Worm (Caenorhabditis elegans) whole organism, late embryonic: ENCODE data around the gene ZK856.18.
A peak's percentile ranks its signal among the peaks of the same experiment; 100 is the strongest.

Experiments used
- C08G9.2 ChIP-seq: sonication (generic microtip); optimal IDR thresholded peaks from 2 replicates; lab custom pipeline; 2016; ENCODE audit warnings: mild to moderate bottlenecking, missing genetic modification characterization, moderate library complexity, missing compliant biosample characterization
- F13H6.1 ChIP-seq: sonication (generic microtip); optimal IDR thresholded peaks from 2 replicates; lab custom pipeline; 2016; ENCODE audit warnings: missing genetic modification characterization, missing compliant biosample characterization
- Y22D7AL.16 ChIP-seq: sonication (generic microtip); optimal IDR thresholded peaks from 2 replicates; lab custom pipeline; 2016; ENCODE audit warnings: missing genetic modification characterization, missing compliant biosample characterization
- ahr-1 ChIP-seq: sonication (generic microtip); optimal IDR thresholded peaks from 2 replicates; lab custom pipeline; 2016; ENCODE audit warnings: missing genetic modification characterization, missing compliant biosample characterization
- ceh-14 ChIP-seq: sonication (generic microtip); optimal IDR thresholded peaks from 2 replicates; lab custom pipeline; 2016; ENCODE audit warnings: missing genotype, missing genetic modification characterization, missing compliant biosample characterization
- ceh-18 ChIP-seq: sonication (generic microtip); optimal IDR thresholded peaks from 2 replicates; lab custom pipeline; 2016; ENCODE audit warnings: missing genetic modification characterization, missing compliant biosample characterization
- ceh-19 ChIP-seq: fragments of 200-800 bp; sonication (Bioruptor generic); optimal IDR thresholded peaks from 2 replicates; lab custom pipeline; 2018; ENCODE audit warnings: mild to moderate bottlenecking, missing genetic modification characterization, missing compliant biosample characterization
- ceh-2 ChIP-seq: sonication (generic microtip); optimal IDR thresholded peaks from 2 replicates; lab custom pipeline; 2016; ENCODE audit warnings: missing genotype, missing genetic modification characterization, missing compliant biosample characterization
- ceh-22 ChIP-seq: sonication (generic microtip); optimal IDR thresholded peaks from 2 replicates; lab custom pipeline; 2017; ENCODE audit warnings: missing biosample characterization, missing genetic modification characterization
- ceh-24 ChIP-seq: sonication (generic microtip); optimal IDR thresholded peaks from 2 replicates; lab custom pipeline; 2016; ENCODE audit warnings: mild to moderate bottlenecking, missing genetic modification characterization, missing compliant biosample characterization
- ceh-31 ChIP-seq: sonication (generic microtip); optimal IDR thresholded peaks from 2 replicates; lab custom pipeline; 2016; ENCODE audit warnings: missing genetic modification characterization, missing compliant biosample characterization
- ceh-34 ChIP-seq: sonication (generic microtip); optimal IDR thresholded peaks from 2 replicates; lab custom pipeline; 2016; ENCODE audit warnings: mild to moderate bottlenecking, missing genetic modification characterization, missing compliant biosample characterization
- ceh-48 ChIP-seq: sonication (generic microtip); optimal IDR thresholded peaks from 2 replicates; lab custom pipeline; 2016; ENCODE audit warnings: missing genetic modification characterization, inconsistent platforms, missing compliant biosample characterization
- ceh-6 ChIP-seq: fragments of 200-800 bp; sonication (Bioruptor generic); optimal IDR thresholded peaks from 2 replicates; lab custom pipeline; 2018; ENCODE audit warnings: mild to moderate bottlenecking, missing genetic modification characterization, missing compliant biosample characterization
- elt-2 ChIP-seq: sonication (generic microtip); optimal IDR thresholded peaks from 2 replicates; lab custom pipeline; 2016; ENCODE audit warnings: missing genetic modification reagents, missing genetic modification characterization, missing compliant biosample characterization
- ets-4 ChIP-seq: sonication (generic microtip); optimal IDR thresholded peaks from 2 replicates; lab custom pipeline; 2016; ENCODE audit warnings: missing genetic modification characterization, missing compliant biosample characterization
- fax-1 ChIP-seq: sonication (generic microtip); optimal IDR thresholded peaks from 2 replicates; lab custom pipeline; 2016; ENCODE audit warnings: missing genotype, missing genetic modification characterization, missing compliant biosample characterization
- fkh-10 ChIP-seq: fragments of 150-350 bp; optimal IDR thresholded peaks from 2 replicates; lab custom pipeline; 2014; ENCODE audit warnings: missing biosample characterization, missing genetic modification reagents, missing genetic modification characterization
- hlh-30 ChIP-seq: sonication (generic microtip); optimal IDR thresholded peaks from 2 replicates; lab custom pipeline; 2017; ENCODE audit warnings: antibody characterized with exemption, missing genetic modification characterization, missing compliant biosample characterization; ENCODE audit not compliant: insufficient read depth
- hlh-6 ChIP-seq: sonication (generic microtip); optimal IDR thresholded peaks from 2 replicates; lab custom pipeline; 2016; ENCODE audit warnings: missing genotype, missing genetic modification characterization, missing compliant biosample characterization
- hlh-8 ChIP-seq: sonication (generic microtip); optimal IDR thresholded peaks from 2 replicates; lab custom pipeline; 2016; ENCODE audit warnings: missing genotype, missing genetic modification characterization, missing compliant biosample characterization
- lim-6 ChIP-seq: sonication (generic microtip); optimal IDR thresholded peaks from 2 replicates; lab custom pipeline; 2016; ENCODE audit warnings: missing genetic modification characterization, missing compliant biosample characterization
- lin-11 ChIP-seq: fragments of 200-800 bp; sonication (Bioruptor generic); optimal IDR thresholded peaks from 2 replicates; lab custom pipeline; 2018; ENCODE audit warnings: mild to moderate bottlenecking, missing genetic modification characterization, missing compliant biosample characterization
- nfya-1 ChIP-seq: sonication (generic microtip); optimal IDR thresholded peaks from 2 replicates; lab custom pipeline; 2017; ENCODE audit warnings: missing genetic modification characterization, mild to moderate bottlenecking, missing compliant biosample characterization, antibody characterized with exemption, moderate library complexity
- nhr-11 ChIP-seq: fragments of 150-350 bp; optimal IDR thresholded peaks from 2 replicates; lab custom pipeline; 2014; ENCODE audit warnings: missing biosample characterization, missing genetic modification characterization
- nhr-232 ChIP-seq: sonication (generic microtip); optimal IDR thresholded peaks from 2 replicates; lab custom pipeline; 2016; ENCODE audit warnings: missing genetic modification characterization, missing compliant biosample characterization
- pag-3 ChIP-seq: sonication (generic microtip); optimal IDR thresholded peaks from 2 replicates; lab custom pipeline; 2016; ENCODE audit warnings: missing compliant biosample characterization, missing genetic modification characterization, borderline replicate concordance
- pax-1 ChIP-seq: fragments of 150-350 bp; optimal IDR thresholded peaks from 2 replicates; lab custom pipeline; 2014; ENCODE audit warnings: missing biosample characterization, missing genetic modification characterization
- ref-2 ChIP-seq: sonication (generic microtip); optimal IDR thresholded peaks from 2 replicates; lab custom pipeline; 2016; ENCODE audit warnings: missing genetic modification characterization, missing compliant biosample characterization
- rnt-1 ChIP-seq: sonication (generic microtip); optimal IDR thresholded peaks from 2 replicates; lab custom pipeline; 2016; ENCODE audit warnings: missing genetic modification characterization, missing compliant biosample characterization
- sdc-2 ChIP-seq: sonication (generic microtip); optimal IDR thresholded peaks from 2 replicates; lab custom pipeline; 2016; ENCODE audit warnings: missing genotype, missing genetic modification characterization, missing compliant biosample characterization
- syd-9 ChIP-seq: sonication (generic microtip); optimal IDR thresholded peaks from 2 replicates; lab custom pipeline; 2016; ENCODE audit warnings: mild to moderate bottlenecking, missing genetic modification characterization, moderate library complexity, missing compliant biosample characterization
- tbx-2 ChIP-seq: sonication (generic microtip); optimal IDR thresholded peaks from 2 replicates; lab custom pipeline; 2016; ENCODE audit warnings: missing genetic modification characterization, missing compliant biosample characterization
- tbx-7 ChIP-seq: sonication (generic microtip); optimal IDR thresholded peaks from 2 replicates; lab custom pipeline; 2016; ENCODE audit warnings: missing genotype, missing genetic modification characterization, missing compliant biosample characterization
- unc-3 ChIP-seq, 2 experiments: fragments of 200-800 bp in 1 of 2; sonication (Bioruptor generic) in 1 of 2; sonication (generic microtip) in 1 of 2; conservative IDR thresholded peaks in 1 of 2; optimal IDR thresholded peaks in 1 of 2; 2 replicates each; pipeline versions ENCODE4 v1.3.6 to Lab custom; 2016 to 2022; ENCODE audit warnings: missing compliant biosample characterization in 2 of 2, missing genetic modification characterization in 2 of 2, missing genetic modification reagents in 1 of 2
- unc-42 ChIP-seq: sonication (generic microtip); optimal IDR thresholded peaks from 2 replicates; lab custom pipeline; 2016; ENCODE audit warnings: missing genotype, missing genetic modification characterization, missing compliant biosample characterization
- unc-55 ChIP-seq: sonication (generic microtip); optimal IDR thresholded peaks from 2 replicates; lab custom pipeline; 2017; ENCODE audit warnings: missing biosample characterization, missing genetic modification reagents, missing genetic modification characterization
- unc-86 ChIP-seq: sonication (generic microtip); optimal IDR thresholded peaks from 2 replicates; lab custom pipeline; 2016; ENCODE audit warnings: missing genetic modification characterization, missing compliant biosample characterization
- zip-5 ChIP-seq: sonication (generic microtip); optimal IDR thresholded peaks from 2 replicates; lab custom pipeline; 2016; ENCODE audit warnings: missing genetic modification characterization, missing compliant biosample characterization
- ztf-16 ChIP-seq: sonication (generic microtip); optimal IDR thresholded peaks from 2 replicates; lab custom pipeline; 2017; ENCODE audit warnings: missing genetic modification characterization, missing compliant biosample characterization

The ZK856.18 gene

DNA sequence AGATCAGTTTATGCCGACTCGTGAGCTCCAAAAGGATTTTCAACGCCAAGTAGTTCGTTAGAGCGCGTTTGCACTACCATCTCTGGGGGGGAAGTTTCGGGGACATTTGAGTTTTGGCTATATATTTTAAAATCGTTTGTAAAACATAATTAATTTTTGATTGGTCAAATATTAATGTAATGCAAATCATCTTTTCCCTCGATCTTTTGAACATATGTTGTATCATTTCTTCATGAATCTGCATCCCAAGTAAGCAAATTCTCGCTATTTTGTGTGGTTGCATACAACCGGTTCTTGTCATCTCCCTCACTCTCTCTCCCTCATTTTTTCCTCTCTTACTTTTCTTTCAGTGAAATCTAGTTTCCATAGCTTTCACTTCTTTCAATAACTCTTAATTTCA, 7.6 kb downstream of the ZK856.18 start:
- peak; percentile 73 for TF ChIP-seq ets-4
- TF ChIP-seq fkh-10 (GFP tag; lab: Kevin White, UChicago): no peak
- TF ChIP-seq syd-9: no peak
- TF ChIP-seq elt-2: peak; percentile 54
- TF ChIP-seq ceh-6 (GFP tag; lab: Kevin White, UChicago): no peak
- no peak for TF ChIP-seq hlh-6 (tag; lab: Kevin White, UChicago)
- no peak for TF ChIP-seq ztf-16 (tag; lab: Kevin White, UChicago)
- no peak for TF ChIP-seq nhr-232 (tag; lab: Kevin White, UChicago)
- TF ChIP-seq nfya-1 (tag; lab: Kevin White, UChicago): peak; percentile 31
- peak; percentile 77 for TF ChIP-seq C08G9.2 (tag; lab: Kevin White, UChicago)
- peak; percentile 71 for TF ChIP-seq tbx-7 (tag; lab: Kevin White, UChicago)
- TF ChIP-seq ahr-1 (tag; lab: Kevin White, UChicago): peak; percentile 49
- TF ChIP-seq unc-3 (GFP tag; conservative IDR thresholded peaks at IDR 0.05; lab: Robert Waterston, UW): no peak
- no peak for TF ChIP-seq unc-3 (tag; optimal IDR thresholded peaks at IDR 0.05; lab: Kevin White, UChicago)
- TF ChIP-seq tbx-2: peak; percentile 75
- TF ChIP-seq fax-1: peak; percentile 39
- peak; percentile 19 for TF ChIP-seq unc-42 (tag; lab: Kevin White, UChicago)
- TF ChIP-seq ceh-14: peak; percentile 79
- TF ChIP-seq unc-86 (tag; lab: Kevin White, UChicago): no peak
- TF ChIP-seq ceh-22: no peak
- TF ChIP-seq ceh-24 (tag; lab: Kevin White, UChicago): no peak
- TF ChIP-seq hlh-8 (tag; lab: Kevin White, UChicago): peak; percentile 52
- peak; percentile 67 for TF ChIP-seq ceh-34 (tag; lab: Kevin White, UChicago)
- peak; percentile 94 for TF ChIP-seq ceh-31 (tag; lab: Kevin White, UChicago)
- TF ChIP-seq unc-55 (GFP tag; lab: Kevin White, UChicago): no peak
- peak; percentile 22 for TF ChIP-seq rnt-1 (tag; lab: Kevin White, UChicago)
- no peak for TF ChIP-seq lim-6 (tag; lab: Kevin White, UChicago)
- TF ChIP-seq pag-3: no peak
- TF ChIP-seq sdc-2 (tag; lab: Kevin White, UChicago): peak; percentile 23
- TF ChIP-seq lin-11 (tag; lab: Kevin White, UChicago): no peak
- TF ChIP-seq ceh-2 (tag; lab: Kevin White, UChicago): peak; percentile 63
- peak; percentile 67 for TF ChIP-seq F13H6.1
- TF ChIP-seq ceh-18 (tag; lab: Kevin White, UChicago): peak; percentile 54
- TF ChIP-seq ceh-48 (tag; lab: Kevin White, UChicago): peak; percentile 37
- TF ChIP-seq zip-5 (tag; lab: Kevin White, UChicago): peak; percentile 52
- peak; percentile 85 for TF ChIP-seq ref-2 (tag; lab: Kevin White, UChicago)

DNA sequence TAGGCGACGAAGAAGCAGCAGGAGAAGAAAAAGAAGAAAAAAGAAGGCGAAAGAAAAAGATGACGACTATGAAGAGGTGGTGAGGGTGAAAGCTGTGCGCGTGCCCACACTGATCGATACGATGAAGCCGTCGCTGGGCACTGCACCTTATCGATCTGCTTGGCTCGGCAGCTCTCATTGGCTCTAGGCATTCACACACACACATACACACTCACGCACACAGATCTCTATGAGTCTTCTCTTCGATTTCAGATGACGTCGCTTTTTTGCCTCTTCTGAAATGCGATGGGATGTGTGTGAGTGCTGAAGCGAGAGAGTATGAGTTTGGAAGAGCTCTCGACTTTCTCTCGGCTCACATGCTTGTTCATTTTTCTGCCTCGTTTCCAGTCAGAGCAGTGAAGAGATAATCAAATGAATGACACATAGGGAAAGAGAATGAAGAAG, 11.2 kb downstream of the ZK856.18 start:
- TF ChIP-seq pax-1 (no peak), nfya-1 (tag; lab: Kevin White, UChicago) (peak; percentile 96), unc-86 (tag; lab: Kevin White, UChicago) (no peak), nhr-11 (tag; lab: Kevin White, UChicago) (no peak), zip-5 (tag; lab: Kevin White, UChicago) (no peak), unc-3 (GFP tag; conservative IDR thresholded peaks at IDR 0.05; lab: Robert Waterston, UW) (no peak), unc-3 (tag; optimal IDR thresholded peaks at IDR 0.05; lab: Kevin White, UChicago) (peak; percentile 32), ceh-14 (peak; percentile 83), unc-42 (tag; lab: Kevin White, UChicago) (peak; percentile 96), ceh-48 (tag; lab: Kevin White, UChicago) (peak; percentile 99), tbx-2 (peak; percentile 37), C08G9.2 (tag; lab: Kevin White, UChicago) (no peak), ceh-34 (tag; lab: Kevin White, UChicago) (peak; percentile 24), ceh-31 (tag; lab: Kevin White, UChicago) (peak; percentile 82), ceh-18 (tag; lab: Kevin White, UChicago) (peak; percentile 41), hlh-30 (tag; lab: Kevin White, UChicago) (peak; percentile 66), ceh-19 (GFP tag; lab: Kevin White, UChicago) (peak; percentile 31), Y22D7AL.16 (tag; lab: Kevin White, UChicago) (no peak)
